Fruit fly (Drosophila melanogaster) whole organism, prepupa: ENCODE measurements around the gene CG15200.

Source experiments
- Blimp-1 ChIP-seq: fragments of 200-800 bp; sonication (Bioruptor generic); optimal IDR thresholded peaks from 3 replicates; lab custom pipeline; 2017; ENCODE audit warnings: missing biosample characterization, missing genetic modification characterization, mild to moderate bottlenecking, moderate library complexity, missing genetic modification reagents
- CG4318 ChIP-seq: fragments of 200-800 bp; sonication (Bioruptor generic); optimal IDR thresholded peaks from 3 replicates; lab custom pipeline; 2017; ENCODE audit warnings: missing biosample characterization, mild to moderate bottlenecking, missing genetic modification characterization
- CG6792 ChIP-seq: fragments of 200-800 bp; sonication (Bioruptor generic); optimal IDR thresholded peaks from 3 replicates; lab custom pipeline; 2016; ENCODE audit warnings: missing biosample characterization, missing genetic modification characterization
- Hr39 ChIP-seq: fragments of 200-800 bp; sonication (Bioruptor generic); optimal IDR thresholded peaks from 2 replicates; lab custom pipeline; 2016; ENCODE audit warnings: missing biosample characterization, missing genetic modification characterization
- Sox102F ChIP-seq: fragments of 200-800 bp; sonication (Bioruptor generic); optimal IDR thresholded peaks from 2 replicates; lab custom pipeline; 2016; ENCODE audit warnings: missing biosample characterization, mild to moderate bottlenecking, missing genetic modification characterization
- Sox15 ChIP-seq: fragments of 200-800 bp; sonication (Bioruptor generic); optimal IDR thresholded peaks from 3 replicates; lab custom pipeline; 2016; ENCODE audit warnings: missing biosample characterization, missing genetic modification characterization
- lz ChIP-seq: fragments of 200-800 bp; sonication (Bioruptor generic); optimal IDR thresholded peaks from 3 replicates; lab custom pipeline; 2016; ENCODE audit warnings: missing biosample characterization, missing genetic modification characterization
- salr ChIP-seq, 2 experiments: fragments of 200-800 bp; sonication (Bioruptor generic); optimal IDR thresholded peaks; 3 replicates each; lab custom pipeline; 2016 to 2018; ENCODE audit warnings: missing biosample characterization in 2 of 2, missing genetic modification characterization in 2 of 2, mild to moderate bottlenecking in 1 of 2

- TF ChIP-seq lz (GFP tag; lab: Kevin White, UChicago): no peak
- no peak for TF ChIP-seq CG6792 (GFP tag; lab: Kevin White, UChicago)
- TF ChIP-seq Blimp-1: no peak
- no peak for TF ChIP-seq Sox15 (GFP tag; lab: Kevin White, UChicago)
- TF ChIP-seq salr (GFP tag; optimal IDR thresholded peaks at IDR 0.05; lab: Kevin White, UChicago): no peak
- no peak for TF ChIP-seq Sox102F (GFP tag; lab: Kevin White, UChicago)
- TF ChIP-seq Hr39: no peak
- TF ChIP-seq CG4318 (GFP tag; lab: Kevin White, UChicago): no peak
Measured at dm6 chrX:11148272-11148835, 34.4 kb upstream of the CG15200 start, which contains the start of gene Ran.
